Worm (Caenorhabditis elegans): ENCODE data around the gene mec-9.

Gene mec-9

DNA sequence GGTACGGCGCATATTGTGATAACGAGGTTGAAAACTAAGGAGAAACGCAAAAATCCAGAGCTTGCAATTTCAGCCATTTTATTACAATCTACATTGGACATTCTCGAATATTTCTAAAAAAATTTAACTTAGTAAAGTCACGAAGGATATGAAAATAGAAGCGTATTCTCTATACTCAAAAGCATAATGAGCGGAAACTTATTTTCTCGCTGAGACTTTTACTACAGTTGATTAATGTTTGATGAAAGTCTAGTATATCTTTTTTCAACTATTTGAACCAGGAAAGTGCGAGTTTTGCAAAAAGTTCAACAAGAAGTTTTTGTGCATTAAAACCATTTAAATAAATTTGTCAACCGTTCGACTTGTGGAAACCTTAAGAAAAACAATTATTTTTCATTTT, 43.6 kb downstream of the mec-9 start, which contains the start of gene srab-18:
Gene srab-18, minus strand, starts transcription at position 101 of the 400 bp plus-strand sequence.
- TF ChIP-seq flt-1 (GFP tag; IDR thresholded peaks at IDR 0.05) (no peak), tbx-37 (GFP tag; conservative IDR thresholded peaks at IDR 0.05) (no peak), ama-1 (optimal IDR thresholded peaks at IDR 0.05) (no peak), ets-7 (tag; optimal IDR thresholded peaks at IDR 0.05) (no peak), sea-1 (GFP tag; conservative IDR thresholded peaks at IDR 0.05) (no peak), hnd-1 (tag; optimal IDR thresholded peaks at IDR 0.05) (no peak), aly-1 (tag; optimal IDR thresholded peaks at IDR 0.05) (no peak), hmbx-1 (tag; optimal IDR thresholded peaks at IDR 0.05) (no peak), hmg-4 (GFP tag; optimal IDR thresholded peaks at IDR 0.05) (no peak), pes-1 (GFP tag; IDR thresholded peaks at IDR 0.05) (no peak), tbx-11 (GFP tag; IDR thresholded peaks at IDR 0.05) (no peak), scrt-1 (GFP tag; IDR thresholded peaks at IDR 0.05) (no peak), tra-4 (tag; optimal IDR thresholded peaks at IDR 0.05) (no peak), ceh-36 (tag; optimal IDR thresholded peaks at IDR 0.05) (no peak), F13C5.2 (tag; optimal IDR thresholded peaks at IDR 0.05) (no peak), B0310.2 (tag; optimal IDR thresholded peaks at IDR 0.05) (no peak), ceh-13 (GFP tag; optimal IDR thresholded peaks at IDR 0.05) (no peak)

DNA sequence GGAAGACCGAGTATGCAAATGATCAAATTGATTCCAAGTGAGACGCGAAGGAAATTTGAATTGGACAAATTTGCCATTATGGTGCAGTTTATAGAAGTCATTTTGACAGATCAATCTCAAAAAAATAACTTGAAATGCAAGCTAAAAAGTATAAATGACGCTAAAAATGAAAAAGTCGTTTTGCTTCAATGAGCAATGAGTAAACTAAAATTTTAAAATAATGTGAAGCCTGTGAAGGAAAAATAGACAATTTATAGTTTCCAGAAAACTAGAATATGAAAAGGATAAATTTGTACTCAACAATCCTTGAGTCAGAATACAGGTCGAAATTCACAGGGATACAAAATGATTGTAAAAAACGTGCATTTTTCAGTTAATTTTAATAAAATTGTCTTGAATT, 46.6 kb downstream of the mec-9 start, which contains the start of gene srab-17:
Gene srab-17, minus strand, starts transcription at position 101 of the 400 bp plus-strand sequence.
- TF ChIP-seq pes-1 (GFP tag; IDR thresholded peaks at IDR 0.05) = no peak
- no peak for TF ChIP-seq ceh-13 (GFP tag; optimal IDR thresholded peaks at IDR 0.05)
- TF ChIP-seq ama-1 (optimal IDR thresholded peaks at IDR 0.05) = no peak

DNA sequence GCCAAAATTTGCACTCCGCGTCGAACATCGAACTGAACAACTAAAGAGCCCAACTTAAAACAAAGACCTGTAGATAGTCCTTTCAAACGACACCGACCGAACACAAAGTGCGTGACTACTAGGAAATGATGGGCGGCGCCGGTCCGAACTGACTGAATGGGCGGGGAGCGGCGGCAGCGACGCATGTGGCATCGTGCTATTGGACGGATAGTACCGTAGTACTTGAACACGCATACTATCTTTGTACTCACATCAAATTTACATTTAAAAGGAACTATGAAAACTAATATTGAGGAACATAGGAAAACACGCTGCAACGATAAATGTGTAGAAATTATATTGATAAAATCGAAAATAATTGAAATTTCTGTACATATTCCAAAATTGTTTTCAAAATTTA, 54.6 kb downstream of the mec-9 start:
- TF ChIP-seq pes-1 (GFP tag; IDR thresholded peaks at IDR 0.05) = no peak
- TF ChIP-seq hmg-4 (GFP tag; optimal IDR thresholded peaks at IDR 0.05) = no peak
- no peak for TF ChIP-seq ceh-13 (GFP tag; optimal IDR thresholded peaks at IDR 0.05)
- no peak for TF ChIP-seq scrt-1 (GFP tag; IDR thresholded peaks at IDR 0.05)
- no peak for TF ChIP-seq tbx-37 (GFP tag; conservative IDR thresholded peaks at IDR 0.05)
- no peak for TF ChIP-seq ama-1 (optimal IDR thresholded peaks at IDR 0.05)

DNA sequence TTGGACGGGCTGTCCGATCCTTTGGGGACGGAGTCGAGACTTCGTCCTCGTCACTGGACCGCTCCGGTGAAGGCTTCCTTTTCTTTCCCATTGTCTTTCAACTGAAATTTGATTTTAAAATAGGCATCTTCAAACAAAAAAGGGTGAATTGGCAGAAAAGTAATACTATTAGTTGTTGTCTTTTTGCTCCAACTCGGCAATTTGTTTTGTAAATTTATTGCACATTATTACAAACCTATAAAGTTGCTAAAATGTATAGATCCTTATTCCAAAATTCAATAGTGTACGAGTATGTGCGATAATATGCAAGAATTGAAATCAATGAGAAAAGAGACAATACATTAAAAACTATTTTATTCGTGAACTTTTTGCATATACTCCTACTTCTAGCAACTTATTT, 55.1 kb downstream of the mec-9 start, which contains the start of gene lsy-12:
Gene lsy-12, minus strand, starts transcription at position 101 of the 400 bp plus-strand sequence.
- TF ChIP-seq aly-1 (tag; optimal IDR thresholded peaks at IDR 0.05) = no peak

Measured in whole organism, early embryonic.